Fruit fly (Drosophila melanogaster): ENCODE data around the gene Cyp4ae1.
A peak's percentile ranks its signal among the peaks of the same experiment; 100 is the strongest.

The Cyp4ae1 gene

dm6 chrX:2219899-2220298 lies 41.1 kb downstream of the Cyp4ae1 start (continued):
- TF ChIP-seq CG6654 (GFP tag; optimal IDR thresholded peaks at IDR 0.05): no peak
- TF ChIP-seq Asciz (GFP tag; optimal IDR thresholded peaks at IDR 0.05): no peak
- TF ChIP-seq CG3995 (GFP tag; optimal IDR thresholded peaks at IDR 0.05): no peak
- TF ChIP-seq pita (GFP tag; optimal IDR thresholded peaks at IDR 0.05): no peak
- no peak for TF ChIP-seq Hsf (GFP tag; optimal IDR thresholded peaks at IDR 0.05)
- no peak for TF ChIP-seq pho (GFP tag; optimal IDR thresholded peaks at IDR 0.05)
- no peak for TF ChIP-seq CG13894 (tag; optimal IDR thresholded peaks at IDR 0.05)
- TF ChIP-seq CG1602 (GFP tag; optimal IDR thresholded peaks at IDR 0.05): no peak
- TF ChIP-seq grn (GFP tag; optimal IDR thresholded peaks at IDR 0.05): no peak
- TF ChIP-seq CG12155 (GFP tag; optimal IDR thresholded peaks at IDR 0.05): no peak
- no peak for TF ChIP-seq Hmr (GFP tag; optimal IDR thresholded peaks at IDR 0.05)
- TF ChIP-seq sens-2 (GFP tag; IDR thresholded peaks at IDR 0.05): no peak
- TF ChIP-seq Fer3 (tag; optimal IDR thresholded peaks at IDR 0.05): no peak
- TF ChIP-seq CG13624 (GFP tag; optimal IDR thresholded peaks at IDR 0.05): no peak
- no peak for TF ChIP-seq mld (GFP tag; IDR thresholded peaks at IDR 0.05; ENCODE audit: partially characterized antibody)
- no peak for TF ChIP-seq CG11093 (GFP tag; IDR thresholded peaks at IDR 0.05)
- no peak for TF ChIP-seq wor (GFP tag; IDR thresholded peaks at IDR 0.05)
- TF ChIP-seq CG17359 (tag; optimal IDR thresholded peaks at IDR 0.05): no peak
- peak; percentile 29; the same call in 1 of the 2 replicates for TF ChIP-seq vvl (GFP tag; IDR thresholded peaks at IDR 0.05)
- TF ChIP-seq Mrtf (GFP tag; IDR thresholded peaks at IDR 0.05): no peak
- no peak for TF ChIP-seq Side (GFP tag; optimal IDR thresholded peaks at IDR 0.05)
- TF ChIP-seq prd (optimal IDR thresholded peaks at IDR 0.05): no peak
- TF ChIP-seq prd (GFP tag; IDR thresholded peaks at IDR 0.05): peak; percentile 30; the same call in 1 of the 3 replicates
- no peak for TF ChIP-seq org-1 (GFP tag; optimal IDR thresholded peaks at IDR 0.05)
- TF ChIP-seq sima (GFP tag; optimal IDR thresholded peaks at IDR 0.05): no peak
- peak; percentile 21 for TF ChIP-seq CG11504 (tag; optimal IDR thresholded peaks at IDR 0.05)
- TF ChIP-seq CG10431 (GFP tag; optimal IDR thresholded peaks at IDR 0.05): no peak
- TF ChIP-seq Vsx1 (GFP tag; optimal IDR thresholded peaks at IDR 0.05): no peak
- TF ChIP-seq CG18476 (GFP tag; optimal IDR thresholded peaks at IDR 0.05): no peak
- peak; percentile 20 for TF ChIP-seq Oli (tag; optimal IDR thresholded peaks at IDR 0.05)
- TF ChIP-seq sisA (GFP tag; IDR thresholded peaks at IDR 0.05): no peak
- TF ChIP-seq Hand (GFP tag; optimal IDR thresholded peaks at IDR 0.05): no peak
- no peak for TF ChIP-seq tll (GFP tag; optimal IDR thresholded peaks at IDR 0.05)
- TF ChIP-seq gce (GFP tag; IDR thresholded peaks at IDR 0.05): no peak
- no peak for TF ChIP-seq sim (GFP tag; IDR thresholded peaks at IDR 0.05)
- no peak for TF ChIP-seq slp2 (GFP tag; optimal IDR thresholded peaks at IDR 0.05)
- TF ChIP-seq onecut (GFP tag; IDR thresholded peaks at IDR 0.05): no peak
- TF ChIP-seq CG6175 (GFP tag; IDR thresholded peaks at IDR 0.05): no peak
- no peak for TF ChIP-seq MTF-1 (GFP tag; optimal IDR thresholded peaks at IDR 0.05; ENCODE audit: borderline replicate concordance)
- peak; percentile 9 for TF ChIP-seq unpg (GFP tag; optimal IDR thresholded peaks at IDR 0.05)
- no peak for TF ChIP-seq CG6791 (GFP tag; IDR thresholded peaks at IDR 0.05; ENCODE audit: partially characterized antibody)
- TF ChIP-seq Rfx (GFP tag; IDR thresholded peaks at IDR 0.05): no peak
- no peak for TF ChIP-seq tx (GFP tag; optimal IDR thresholded peaks at IDR 0.05)
- no peak for TF ChIP-seq p53 (GFP tag; optimal IDR thresholded peaks at IDR 0.05)
- no peak for TF ChIP-seq jing (GFP tag; optimal IDR thresholded peaks at IDR 0.05)
- TF ChIP-seq sd (tag; optimal IDR thresholded peaks at IDR 0.05): no peak
- TF ChIP-seq vfl (GFP tag; optimal IDR thresholded peaks at IDR 0.05): no peak
- TF ChIP-seq bsh (GFP tag; optimal IDR thresholded peaks at IDR 0.05): peak in 1 of 2 experiments; percentile 48
- no peak for TF ChIP-seq HHEX (GFP tag; optimal IDR thresholded peaks at IDR 0.05)
- no peak for TF ChIP-seq CG34224 (GFP tag; IDR thresholded peaks at IDR 0.05; ENCODE audit: partially characterized antibody)
- TF ChIP-seq CG10565 (GFP tag; optimal IDR thresholded peaks at IDR 0.05): no peak
- TF ChIP-seq CG9932 (GFP tag; IDR thresholded peaks at IDR 0.05): no peak
